Fruit fly (Drosophila melanogaster): ENCODE measurements around the gene CG1105.
A peak's percentile ranks its signal among the peaks of the same experiment; 100 is the strongest.

CG1105 gene

DNA sequence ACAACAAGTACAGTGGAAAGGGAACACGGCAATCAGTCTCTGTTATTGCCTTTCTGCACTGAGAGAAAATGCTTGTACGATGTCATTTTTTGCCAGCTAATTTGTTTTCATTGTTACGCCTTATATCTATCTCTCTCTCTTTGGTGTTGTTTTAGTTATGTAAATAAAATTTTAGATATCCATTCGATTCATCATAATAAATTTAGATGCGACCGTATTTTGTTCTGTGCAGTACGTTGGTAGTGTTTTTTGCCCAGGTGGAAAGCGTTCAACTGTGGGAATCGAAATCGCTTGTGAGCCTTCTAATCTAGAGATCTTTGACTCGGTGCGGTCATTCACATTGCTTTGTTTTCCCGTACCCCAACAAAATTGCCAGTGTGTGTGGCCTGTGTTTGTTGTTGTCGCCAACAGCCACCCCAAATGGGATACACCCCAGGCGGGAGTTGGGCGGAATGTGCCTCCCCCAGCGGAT is 8.8 kb upstream of the CG1105 start (continued):
- no peak for TF ChIP-seq gfzf (GFP tag; optimal IDR thresholded peaks at IDR 0.05)
- TF ChIP-seq CG17359 (tag; optimal IDR thresholded peaks at IDR 0.05): peak; percentile 94
- no peak for TF ChIP-seq sc (optimal IDR thresholded peaks at IDR 0.05)
- TF ChIP-seq sc (GFP tag; optimal IDR thresholded peaks at IDR 0.05): peak; percentile 81
- no peak for TF ChIP-seq CG34224 (GFP tag; IDR thresholded peaks at IDR 0.05; ENCODE audit: partially characterized antibody)
- TF ChIP-seq oc (tag; optimal IDR thresholded peaks at IDR 0.05): peak; percentile 87
- TF ChIP-seq CG17186 (GFP tag; optimal IDR thresholded peaks at IDR 0.05): peak; percentile 70
- peak; percentile 81 for TF ChIP-seq gcm (GFP tag; optimal IDR thresholded peaks at IDR 0.05)
- peak; percentile 85 for TF ChIP-seq CG6683 (GFP tag; optimal IDR thresholded peaks at IDR 0.05)
- TF ChIP-seq zfh2 (GFP tag; optimal IDR thresholded peaks at IDR 0.05): peak; percentile 82
- TF ChIP-seq CG31441 (GFP tag; IDR thresholded peaks at IDR 0.05): no peak

DNA sequence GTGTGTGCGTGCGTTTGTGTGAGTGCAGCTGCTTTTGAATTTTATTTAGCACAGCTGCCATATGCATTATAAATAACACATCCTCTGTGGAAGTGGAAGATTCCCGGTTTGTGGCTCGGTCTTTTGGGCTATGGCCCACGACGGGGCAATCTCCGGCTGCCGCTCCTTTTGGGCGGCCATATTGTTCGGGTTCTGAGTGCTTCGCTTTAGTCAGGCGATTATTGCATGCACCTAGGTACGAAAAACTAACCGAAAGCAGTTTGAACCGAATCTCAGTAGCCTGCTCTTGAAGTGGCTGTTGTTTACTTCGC is 8.1 kb upstream of the CG1105 start:
- TF ChIP-seq CG12104 (GFP tag; optimal IDR thresholded peaks at IDR 0.05): no peak
- TF ChIP-seq CG4282 (GFP tag; optimal IDR thresholded peaks at IDR 0.05): no peak
- TF ChIP-seq da (GFP tag; optimal IDR thresholded peaks at IDR 0.05): peak; percentile 14
- TF ChIP-seq phol (tag; optimal IDR thresholded peaks at IDR 0.05): peak; percentile 50
- no peak for TF ChIP-seq CG17912 (GFP tag; optimal IDR thresholded peaks at IDR 0.05)
- no peak for TF ChIP-seq CG1024 (GFP tag; IDR thresholded peaks at IDR 0.05)
- peak; percentile 37 for TF ChIP-seq CG12299 (tag; optimal IDR thresholded peaks at IDR 0.05)
- peak; percentile 28 for TF ChIP-seq Hand (GFP tag; optimal IDR thresholded peaks at IDR 0.05)
- peak; percentile 52 for TF ChIP-seq sens (GFP tag)
- peak; percentile 2 for TF ChIP-seq MESR4 (GFP tag; optimal IDR thresholded peaks at IDR 0.05)
- peak; percentile 57 for TF ChIP-seq cg (GFP tag; optimal IDR thresholded peaks at IDR 0.05)
- no peak for TF ChIP-seq CG12769 (tag; optimal IDR thresholded peaks at IDR 0.05)
- no peak for TF ChIP-seq CG10462 (GFP tag; optimal IDR thresholded peaks at IDR 0.05)
- no peak for TF ChIP-seq br (optimal IDR thresholded peaks at IDR 0.05)
- TF ChIP-seq tap (tag; optimal IDR thresholded peaks at IDR 0.05): no peak

DNA sequence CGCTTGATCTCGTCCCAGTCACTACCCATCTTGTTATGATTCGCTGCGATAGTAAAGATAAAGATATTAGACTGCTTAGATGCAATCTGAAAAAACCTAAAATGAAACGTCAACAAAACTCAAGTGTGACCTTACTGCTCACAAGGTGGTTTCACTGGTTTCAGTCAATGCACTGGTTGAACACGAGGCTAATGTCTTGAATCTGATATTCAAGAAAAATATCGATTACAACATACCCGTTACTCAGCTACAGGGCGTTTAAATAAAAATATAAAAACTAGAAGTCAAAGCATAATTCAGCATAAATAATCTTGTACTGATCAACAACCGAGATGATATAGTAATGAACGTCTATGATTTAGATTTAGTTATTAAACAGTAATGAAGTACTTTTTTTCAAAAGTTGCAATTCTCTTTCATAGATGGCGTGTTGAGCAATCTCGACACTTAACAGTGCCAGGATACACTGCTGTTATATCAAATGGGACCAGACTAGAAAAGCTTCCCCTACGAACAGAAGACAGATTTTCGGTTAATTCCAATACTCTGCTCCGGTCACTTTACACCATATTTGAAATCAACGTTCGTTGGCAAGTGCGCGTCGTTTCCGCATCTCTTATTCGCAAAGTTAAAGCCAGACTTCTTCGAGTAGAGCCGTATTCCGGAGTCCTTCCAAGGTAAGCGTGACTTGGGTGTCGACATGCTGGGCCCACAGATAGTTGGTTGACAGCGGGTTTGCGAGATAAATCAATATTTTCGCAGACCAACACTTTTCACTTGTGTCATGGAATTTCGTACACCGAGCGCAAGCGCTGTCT is 7.6 kb upstream of the CG1105 start, which contains the start of the genes Ufl1 and CG1943:
Gene Ufl1 (minus strand): TSS at position 156 of the 818 bp plus-strand sequence.
Gene CG1943 (plus strand): TSS at position 563 of the 818 bp plus-strand sequence.
- peak; percentile 10 for TF ChIP-seq CG9727 (GFP tag; optimal IDR thresholded peaks at IDR 0.05)
- no peak for TF ChIP-seq mam (GFP tag; optimal IDR thresholded peaks at IDR 0.05)
- TF ChIP-seq Nf-YC (tag; optimal IDR thresholded peaks at IDR 0.05): peak; percentile 12
- TF ChIP-seq pnt (GFP tag; optimal IDR thresholded peaks at IDR 0.05): no peak
- TF ChIP-seq CG1832 (GFP tag; optimal IDR thresholded peaks at IDR 0.05): no peak
- no peak for TF ChIP-seq Fer2 (tag; optimal IDR thresholded peaks at IDR 0.05)
- TF ChIP-seq CG6254 (GFP tag; optimal IDR thresholded peaks at IDR 0.05): peak; percentile 3
- no peak for TF ChIP-seq twi (tag; optimal IDR thresholded peaks at IDR 0.05)
- no peak for TF ChIP-seq Bteb2 (GFP tag; optimal IDR thresholded peaks at IDR 0.05)
- peak; percentile 95 for TF ChIP-seq gfzf (GFP tag; optimal IDR thresholded peaks at IDR 0.05)
- TF ChIP-seq pita (GFP tag; optimal IDR thresholded peaks at IDR 0.05): peak; percentile 86
- TF ChIP-seq CG2120 (GFP tag; optimal IDR thresholded peaks at IDR 0.05): peak; percentile 27
- TF ChIP-seq corto (GFP tag; optimal IDR thresholded peaks at IDR 0.05): no peak
- no peak for TF ChIP-seq HmgZ (tag; optimal IDR thresholded peaks at IDR 0.05)
- peak; percentile 61 for TF ChIP-seq Med (GFP tag)
- no peak for TF ChIP-seq CG31441 (GFP tag; IDR thresholded peaks at IDR 0.05)
- no peak for TF ChIP-seq CG4707 (GFP tag; optimal IDR thresholded peaks at IDR 0.05)
- TF ChIP-seq Hr39 (optimal IDR thresholded peaks at IDR 0.05): no peak
- TF ChIP-seq CG7357 (GFP tag; IDR thresholded peaks at IDR 0.05): no peak
- TF ChIP-seq CG15601 (tag; optimal IDR thresholded peaks at IDR 0.05): peak; percentile 96
- peak; percentile 60 for TF ChIP-seq Ets97D (GFP tag; optimal IDR thresholded peaks at IDR 0.05)
- TF ChIP-seq dpn (GFP tag; optimal IDR thresholded peaks at IDR 0.05): peak in 1 of 2 experiments; percentile 12
- peak; percentile 78 for TF ChIP-seq cg (GFP tag; optimal IDR thresholded peaks at IDR 0.05)
- peak; percentile 74 for TF ChIP-seq ewg (GFP tag; optimal IDR thresholded peaks at IDR 0.05)
- peak; percentile 92 for TF ChIP-seq Lhr (GFP tag; optimal IDR thresholded peaks at IDR 0.05)
